Worm (Caenorhabditis elegans) whole organism, L4 larva: ENCODE data around the gene T05A8.6.

Experiments used
- F26F4.8 ChIP-seq: fragments of 200-800 bp; sonication (Bioruptor generic); conservative IDR thresholded peaks from 2 replicates; pipeline ENCODE4 v1.3.6; 2022; ENCODE audit warnings: missing genetic modification characterization, missing compliant biosample characterization
- F37D6.2 ChIP-seq: sonication (generic microtip); optimal IDR thresholded peaks from 2 replicates; lab custom pipeline; 2016; ENCODE audit warnings: mild to moderate bottlenecking, missing genetic modification characterization, missing compliant biosample characterization
- aly-2 ChIP-seq: sonication (generic microtip); optimal IDR thresholded peaks from 2 replicates; lab custom pipeline; 2018; ENCODE audit warnings: missing biosample characterization, missing genetic modification characterization
- ceh-28 ChIP-seq: fragments of 150-350 bp; optimal IDR thresholded peaks from 2 replicates; lab custom pipeline; 2014; ENCODE audit warnings: missing biosample characterization, missing genetic modification reagents, missing genetic modification characterization
- ceh-32 ChIP-seq: sonication (generic microtip); optimal IDR thresholded peaks from 2 replicates; lab custom pipeline; 2016; ENCODE audit warnings: mild to moderate bottlenecking, missing genetic modification characterization, missing compliant biosample characterization; ENCODE audit not compliant: poor library complexity
- cey-2 ChIP-seq: sonication (generic microtip); optimal IDR thresholded peaks from 3 replicates; lab custom pipeline; 2017; ENCODE audit warnings: missing genetic modification characterization, mild to moderate bottlenecking, missing compliant biosample characterization, antibody characterized with exemption, borderline replicate concordance; ENCODE audit not compliant: insufficient read depth
- ctbp-1 ChIP-seq: fragments of 200-800 bp; sonication (Bioruptor generic); IDR thresholded peaks from 2 replicates; pipeline ENCODE4 v1.3.6; 2022; ENCODE audit warnings: missing genetic modification reagents, missing genetic modification characterization, missing compliant biosample characterization
- daf-12 ChIP-seq: fragments of 150-350 bp; optimal IDR thresholded peaks from 2 replicates; lab custom pipeline; 2014; ENCODE audit warnings: missing biosample characterization, missing genetic modification reagents, missing genetic modification characterization
- daf-16 ChIP-seq, 3 experiments: sonication (generic microtip); optimal IDR thresholded peaks; 2 replicates each; lab custom pipeline; 2016 to 2017; ENCODE audit warnings: missing genetic modification characterization in 3 of 3, missing genetic modification reagents in 3 of 3, mild to moderate bottlenecking in 2 of 3, missing compliant biosample characterization in 2 of 3, missing biosample characterization in 1 of 3, moderate library complexity in 1 of 3
- daf-19 ChIP-seq: fragments of 200-800 bp; sonication (Bioruptor generic); conservative IDR thresholded peaks from 2 replicates; pipeline ENCODE4 v1.3.6; 2022; ENCODE audit warnings: missing genetic modification characterization, missing compliant biosample characterization
- daf-8 ChIP-seq: fragments of 200-800 bp; sonication (Bioruptor generic); IDR thresholded peaks from 2 replicates; pipeline ENCODE4 v1.3.6; 2022; ENCODE audit warnings: missing genetic modification characterization, missing compliant biosample characterization
- duxl-1 ChIP-seq: sonication (generic microtip); optimal IDR thresholded peaks from 2 replicates; lab custom pipeline; 2016; ENCODE audit warnings: mild to moderate bottlenecking, missing genetic modification characterization, moderate library complexity, missing compliant biosample characterization; ENCODE audit not compliant: poor library complexity
- hlh-11 ChIP-seq: fragments of 200-800 bp; sonication (Bioruptor generic); optimal IDR thresholded peaks from 2 replicates; lab custom pipeline; 2018; ENCODE audit warnings: mild to moderate bottlenecking, missing genetic modification characterization, missing compliant biosample characterization
- hlh-30 ChIP-seq: sonication (generic microtip); optimal IDR thresholded peaks from 2 replicates; lab custom pipeline; 2017; ENCODE audit warnings: antibody characterized with exemption, mild to moderate bottlenecking, missing genetic modification characterization, missing compliant biosample characterization; ENCODE audit not compliant: insufficient read depth
- lin-15B ChIP-seq: fragments of 150-350 bp; sonication (generic microtip); optimal IDR thresholded peaks from 3 replicates; lab custom pipeline; 2014; ENCODE audit warnings: missing biosample characterization, missing genetic modification characterization
- lin-39 ChIP-seq: fragments of 150-350 bp; optimal IDR thresholded peaks from 2 replicates; lab custom pipeline; 2014; ENCODE audit warnings: missing biosample characterization, missing genetic modification reagents, missing genetic modification characterization
- lir-3 ChIP-seq: sonication (generic microtip); optimal IDR thresholded peaks from 2 replicates; lab custom pipeline; 2016; ENCODE audit warnings: mild to moderate bottlenecking, missing genetic modification characterization, missing compliant biosample characterization
- lsy-2 ChIP-seq, 2 experiments: fragments of 150-350 bp in 1 of 2; sonication (generic microtip) in 1 of 2; optimal IDR thresholded peaks; 2 replicates each; lab custom pipeline; 2014 to 2017; ENCODE audit warnings: missing biosample characterization in 2 of 2, missing genetic modification characterization in 2 of 2
- madf-5 ChIP-seq, 2 experiments: fragments of 200-800 bp; sonication (Bioruptor generic); IDR thresholded peaks; 2 replicates each; pipeline ENCODE4 v1.3.6; 2022; ENCODE audit warnings: missing compliant biosample characterization in 2 of 2, missing genetic modification characterization in 2 of 2
- mdt-29 ChIP-seq: fragments of 200-800 bp; sonication (Bioruptor generic); IDR thresholded peaks from 2 replicates; pipeline ENCODE4 v1.3.6; 2022; ENCODE audit warnings: missing genetic modification reagents, missing genetic modification characterization, missing compliant biosample characterization
- mxl-2 ChIP-seq: fragments of 200-800 bp; sonication (Bioruptor generic); conservative IDR thresholded peaks from 2 replicates; pipeline ENCODE4 v1.3.6; 2022; ENCODE audit warnings: missing genetic modification reagents, missing genetic modification characterization, missing compliant biosample characterization
- mxl-3 ChIP-seq: fragments of 200-800 bp; sonication (Bioruptor generic); optimal IDR thresholded peaks from 2 replicates; lab custom pipeline; 2018; ENCODE audit warnings: mild to moderate bottlenecking, missing genetic modification characterization, missing compliant biosample characterization
- nhr-10 ChIP-seq: fragments of 150-350 bp; optimal IDR thresholded peaks from 2 replicates; lab custom pipeline; 2014; ENCODE audit warnings: missing biosample characterization, missing genetic modification characterization
- nhr-102 ChIP-seq: sonication (generic microtip); optimal IDR thresholded peaks from 2 replicates; lab custom pipeline; 2016; ENCODE audit warnings: mild to moderate bottlenecking, missing genetic modification characterization, moderate library complexity, missing compliant biosample characterization
- nhr-111 ChIP-seq: fragments of 200-800 bp; sonication (Bioruptor generic); optimal IDR thresholded peaks from 2 replicates; lab custom pipeline; 2018; ENCODE audit warnings: mild to moderate bottlenecking, missing genetic modification characterization, missing compliant biosample characterization
- nhr-41 ChIP-seq: fragments of 200-800 bp; sonication (Bioruptor generic); IDR thresholded peaks from 2 replicates; pipeline ENCODE4 v1.3.6; 2022; ENCODE audit warnings: missing genetic modification reagents, missing genetic modification characterization, missing compliant biosample characterization
- nhr-48 ChIP-seq: sonication (generic microtip); optimal IDR thresholded peaks from 2 replicates; lab custom pipeline; 2016; ENCODE audit warnings: mild to moderate bottlenecking, missing genetic modification characterization, missing compliant biosample characterization
- nhr-77 ChIP-seq: fragments of 150-350 bp; optimal IDR thresholded peaks from 2 replicates; lab custom pipeline; 2014; ENCODE audit warnings: missing biosample characterization, missing genetic modification characterization
- pha-4 ChIP-seq, 2 experiments: fragments of 150-350 bp in 1 of 2; fragments of 200-800 bp in 1 of 2; sonication (Bioruptor generic) in 1 of 2; IDR thresholded peaks in 1 of 2; optimal IDR thresholded peaks in 1 of 2; 2 replicates each; pipeline versions ENCODE4 v1.3.6 to Lab custom; 2014 to 2022; ENCODE audit warnings: missing genetic modification characterization in 2 of 2, missing genetic modification reagents in 2 of 2, missing biosample characterization in 1 of 2, missing compliant biosample characterization in 1 of 2
- saeg-2 ChIP-seq: fragments of 200-800 bp; sonication (Bioruptor generic); IDR thresholded peaks from 2 replicates; pipeline ENCODE4 v1.3.6; 2022; ENCODE audit warnings: missing genetic modification reagents, missing genetic modification characterization, missing compliant biosample characterization
- snpc-4 ChIP-seq: fragments of 150-350 bp; optimal IDR thresholded peaks from 2 replicates; lab custom pipeline; 2014; ENCODE audit warnings: missing biosample characterization, missing genetic modification characterization
- tra-1 ChIP-seq: fragments of 200-800 bp; sonication (Bioruptor generic); IDR thresholded peaks from 2 replicates; pipeline ENCODE4 v1.3.6; 2022; ENCODE audit warnings: missing genetic modification reagents, missing genetic modification characterization, missing compliant biosample characterization
- vab-7 ChIP-seq: fragments of 200-800 bp; sonication (Bioruptor generic); IDR thresholded peaks from 2 replicates; pipeline ENCODE4 v1.3.6; 2022; ENCODE audit warnings: missing genetic modification reagents, missing genetic modification characterization, missing compliant biosample characterization
- zag-1 ChIP-seq: fragments of 150-350 bp; optimal IDR thresholded peaks from 2 replicates; lab custom pipeline; 2014; ENCODE audit warnings: missing biosample characterization, missing genetic modification characterization
- zfp-3 ChIP-seq: fragments of 200-800 bp; sonication (Bioruptor generic); conservative IDR thresholded peaks from 2 replicates; pipeline ENCODE4 v1.3.6; 2022; ENCODE audit warnings: missing genetic modification reagents, missing genetic modification characterization, missing compliant biosample characterization
- zip-2 ChIP-seq: fragments of 150-350 bp; optimal IDR thresholded peaks from 2 replicates; lab custom pipeline; 2014; ENCODE audit warnings: missing biosample characterization, missing genetic modification characterization

The T05A8.6 gene

ce11 chrII:2766331-2766730 is 26.8 kb upstream of the T05A8.6 start, which contains the start of gene F08D12.15:
Gene F08D12.15 (plus strand): TSS chrII:2766631.
- TF ChIP-seq daf-12 (tag; lab: Kevin White, UChicago), result no peak
- no peak for TF ChIP-seq zfp-3
- TF ChIP-seq, all 104 proteins: peak for 0

- TF ChIP-seq mxl-3 (GFP tag; lab: Kevin White, UChicago), result no peak
- TF ChIP-seq vab-7 (GFP tag; lab: Robert Waterston, UW), result no peak
- no peak for TF ChIP-seq hlh-30
- no peak for TF ChIP-seq mxl-2 (GFP tag; lab: Robert Waterston, UW)
- no peak for TF ChIP-seq daf-16 (GFP tag; optimal IDR thresholded peaks at IDR 0.05; lab: Kevin White, UChicago)
- no peak for TF ChIP-seq daf-16 (tag; optimal IDR thresholded peaks at IDR 0.05; lab: Kevin White, UChicago)
- TF ChIP-seq nhr-111 (GFP tag; lab: Kevin White, UChicago), result no peak
- TF ChIP-seq lin-15B, result no peak
- no peak for TF ChIP-seq duxl-1 (tag; lab: Kevin White, UChicago)
- TF ChIP-seq madf-5 (GFP tag; IDR thresholded peaks at IDR 0.05; lab: Robert Waterston, UW), result no peak
- no peak for TF ChIP-seq snpc-4
- no peak for TF ChIP-seq F26F4.8
- TF ChIP-seq nhr-41 (GFP tag; lab: Robert Waterston, UW), result no peak
- no peak for TF ChIP-seq daf-19 (GFP tag; lab: Robert Waterston, UW)
- TF ChIP-seq tra-1, result no peak
- no peak for TF ChIP-seq daf-8 (GFP tag; lab: Robert Waterston, UW)
- TF ChIP-seq aly-2, result no peak
- no peak for TF ChIP-seq ctbp-1 (GFP tag; lab: Robert Waterston, UW)
- no peak for TF ChIP-seq zag-1
- TF ChIP-seq, all 104 proteins: peak for 0
Observed at ce11 chrII:2764664-2765063, 25.1 kb upstream of the T05A8.6 start, which contains the start of gene fbxb-108. Gene fbxb-108 (plus strand): TSS chrII:2764964.

ce11 chrII:2762108-2762507 is 22.6 kb upstream of the T05A8.6 start, which contains the start of gene fbxb-106:
Gene fbxb-106 (plus strand): TSS chrII:2762408.
- no peak for TF ChIP-seq madf-5 (GFP tag; IDR thresholded peaks at IDR 0.05; lab: Robert Waterston, UW)
- no peak for TF ChIP-seq ceh-28 (tag; lab: Kevin White, UChicago)
- TF ChIP-seq mdt-29 (GFP tag; lab: Robert Waterston, UW), result no peak
- TF ChIP-seq nhr-77 (tag; lab: Kevin White, UChicago), result no peak
- TF ChIP-seq lsy-2 (tag; optimal IDR thresholded peaks at IDR 0.05; lab: Kevin White, UChicago), result no peak

- TF ChIP-seq nhr-10 (tag; lab: Kevin White, UChicago) (no peak), lir-3 (tag; lab: Kevin White, UChicago) (no peak), pha-4 (GFP tag; IDR thresholded peaks at IDR 0.05; lab: Robert Waterston, UW) (no peak), pha-4 (tag; optimal IDR thresholded peaks at IDR 0.05; lab: Kevin White, UChicago) (no peak), zag-1 (no peak), ceh-28 (tag; lab: Kevin White, UChicago) (no peak), hlh-30 (no peak), lin-39 (tag; lab: Kevin White, UChicago) (no peak), saeg-2 (no peak), nhr-48 (tag; lab: Kevin White, UChicago) (no peak), madf-5 (GFP tag; IDR thresholded peaks at IDR 0.05; lab: Robert Waterston, UW) (no peak), vab-7 (GFP tag; lab: Robert Waterston, UW) (no peak), F37D6.2 (tag; lab: Kevin White, UChicago) (no peak), zip-2 (tag; lab: Kevin White, UChicago) (no peak), cey-2 (tag; lab: Kevin White, UChicago) (no peak), nhr-102 (tag; lab: Kevin White, UChicago) (no peak), hlh-11 (tag; lab: Kevin White, UChicago) (no peak), ceh-32 (tag; lab: Kevin White, UChicago) (no peak), mxl-2 (GFP tag; lab: Robert Waterston, UW) (no peak)
Observed at ce11 chrII:2758476-2758875, 19.0 kb upstream of the T05A8.6 start, which contains the start of gene fbxb-107. Gene fbxb-107 (plus strand): TSS chrII:2758772.
